Worm (Caenorhabditis elegans) whole organism, L4/young adult: ENCODE data around the gene ZK622.4.

Experiments used
- W03F9.2 ChIP-seq: fragments of 150-350 bp; optimal IDR thresholded peaks from 2 replicates; lab custom pipeline; 2014; ENCODE audit warnings: missing biosample characterization, missing genetic modification characterization
- dao-5 ChIP-seq: sonication (generic microtip); optimal IDR thresholded peaks from 2 replicates; lab custom pipeline; 2016; ENCODE audit warnings: missing genotype, missing genetic modification characterization, moderate library complexity, missing compliant biosample characterization
- him-1 ChIP-seq: sonication (generic microtip); optimal IDR thresholded peaks from 2 replicates; lab custom pipeline; 2016; ENCODE audit warnings: missing genotype, missing genetic modification reagents, missing genetic modification characterization, missing compliant biosample characterization

ce11 chrII:5334628-5335027 is 42.1 kb downstream of the ZK622.4 start:
- TF ChIP-seq dao-5, result no peak
- TF ChIP-seq him-1 (tag; lab: Kevin White, UChicago), result no peak
- TF ChIP-seq W03F9.2 (tag; lab: Kevin White, UChicago), result no peak
